Fruit fly (Drosophila melanogaster) S2 (cell line): Measurements from ENCODE around the gene GstD4.

Experiments used
- CG8478 ChIP-seq: fragments of >200 bp; optimal IDR thresholded peaks from 2 replicates; lab custom pipeline; 2018
- CTCF ChIP-seq, 2 experiments: fragments of >200 bp; optimal IDR thresholded peaks; 2 replicates each; lab custom pipeline; 2018

dm6 chr3R:12413274-12413958 is 39.5 kb downstream of the GstD4 start, which contains the start of the genes Dip-C and pps:
- TF ChIP-seq CG8478 (lab: Kevin White, UChicago) (no peak), CTCF (optimal IDR thresholded peaks at IDR 0.05; lab: Kevin White, UChicago) (peak in 1 of 2 experiments; percentile 30)
